Fruit fly (Drosophila melanogaster): ENCODE results near the gene CG3527.

Gene CG3527

dm6 chrX:4589951-4590771 is 38.4 kb downstream of the CG3527 start (continued):
- TF ChIP-seq CG18599 (GFP tag; optimal IDR thresholded peaks at IDR 0.05) (peak; percentile 86), CTCF (GFP tag; optimal IDR thresholded peaks at IDR 0.05) (no peak), kay (GFP tag; optimal IDR thresholded peaks at IDR 0.05) (peak; percentile 66), C15 (GFP tag; IDR thresholded peaks at IDR 0.05) (no peak), Dip2 (GFP tag; IDR thresholded peaks at IDR 0.05) (no peak), CG6654 (GFP tag; optimal IDR thresholded peaks at IDR 0.05) (peak; percentile 68), slou (GFP tag; optimal IDR thresholded peaks at IDR 0.05) (peak; percentile 30), unpg (GFP tag; optimal IDR thresholded peaks at IDR 0.05) (peak; percentile 84), CG13424 (tag; optimal IDR thresholded peaks at IDR 0.05) (peak; percentile 81), CG15514 (GFP tag; optimal IDR thresholded peaks at IDR 0.05) (peak; percentile 60), CG16863 (GFP tag; optimal IDR thresholded peaks at IDR 0.05) (peak; percentile 51), nerfin-2 (GFP tag; IDR thresholded peaks at IDR 0.05; ENCODE audit: partially characterized antibody) (no peak), exex (tag; optimal IDR thresholded peaks at IDR 0.05) (no peak), CG1792 (GFP tag; optimal IDR thresholded peaks at IDR 0.05) (no peak), H2.0 (GFP tag; IDR thresholded peaks at IDR 0.05) (peak; percentile 95), CG4854 (GFP tag; optimal IDR thresholded peaks at IDR 0.05) (no peak), CG10979 (tag; optimal IDR thresholded peaks at IDR 0.05) (peak; percentile 79), sug (tag; optimal IDR thresholded peaks at IDR 0.05) (peak; percentile 28), CG31224 (GFP tag; IDR thresholded peaks at IDR 0.05) (peak; percentile 80), lilli (GFP tag; optimal IDR thresholded peaks at IDR 0.05) (peak; percentile 56), tx (GFP tag; optimal IDR thresholded peaks at IDR 0.05) (peak; percentile 51), CG32767 (GFP tag; IDR thresholded peaks at IDR 0.05) (peak; percentile 92), lola (GFP tag; optimal IDR thresholded peaks at IDR 0.05) (peak in 1 of 3 experiments; percentile 83), stc (GFP tag; IDR thresholded peaks at IDR 0.05) (peak; percentile 73), cas (GFP tag; IDR thresholded peaks at IDR 0.05) (peak; percentile 47; the same call in 1 of the 2 replicates), CG11723 (GFP tag; optimal IDR thresholded peaks at IDR 0.05) (peak; percentile 61), Nf-YB (GFP tag; optimal IDR thresholded peaks at IDR 0.05) (peak; percentile 96), Adf1 (GFP tag; IDR thresholded peaks at IDR 0.05) (peak; percentile 75), CG5245 (GFP tag; optimal IDR thresholded peaks at IDR 0.05) (peak; percentile 73), CG8478 (optimal IDR thresholded peaks at IDR 0.05) (peak; percentile 67), Myb (GFP tag; optimal IDR thresholded peaks at IDR 0.05) (no peak), Lhr (GFP tag; optimal IDR thresholded peaks at IDR 0.05) (peak; percentile 38), CG3163 (GFP tag; optimal IDR thresholded peaks at IDR 0.05) (no peak), chm (GFP tag; IDR thresholded peaks at IDR 0.05) (peak; percentile 95), CG17186 (GFP tag; optimal IDR thresholded peaks at IDR 0.05) (peak; percentile 2), ash1 (GFP tag; optimal IDR thresholded peaks at IDR 0.05) (peak; percentile 6), dmrt11E (tag; optimal IDR thresholded peaks at IDR 0.05) (peak; percentile 89), CG9215 (GFP tag; IDR thresholded peaks at IDR 0.05) (peak; percentile 84), Fer1 (GFP tag; optimal IDR thresholded peaks at IDR 0.05) (peak; percentile 73), croc (GFP tag; conservative IDR thresholded peaks at IDR 0.05) (peak; percentile 89), CG18011 (GFP tag; optimal IDR thresholded peaks at IDR 0.05) (peak; percentile 62), CG6791 (GFP tag; IDR thresholded peaks at IDR 0.05; ENCODE audit: partially characterized antibody) (no peak), salm (tag; optimal IDR thresholded peaks at IDR 0.05) (peak; percentile 14), pb (GFP tag; optimal IDR thresholded peaks at IDR 0.05) (no peak)
